Worm (Caenorhabditis elegans) whole organism, midembryonic: Measurements from ENCODE around the gene cka-1.

ENCODE experiments used
- T22C8.4 ChIP-seq: fragments of 200-800 bp; sonication (Bioruptor generic); IDR thresholded peaks from 2 replicates; pipeline ENCODE4 v1.3.6; 2022; ENCODE audit warnings: missing genetic modification characterization, missing compliant biosample characterization
- cog-1 ChIP-seq: sonication (generic microtip); optimal IDR thresholded peaks from 2 replicates; lab custom pipeline; 2016; ENCODE audit warnings: missing genetic modification characterization, missing compliant biosample characterization
- flt-1 ChIP-seq: fragments of 200-800 bp; sonication (Bioruptor generic); IDR thresholded peaks from 2 replicates; pipeline ENCODE4 v1.3.6; 2022; ENCODE audit warnings: missing genetic modification characterization, missing compliant biosample characterization
- klf-2 ChIP-seq: fragments of 200-800 bp; sonication (Bioruptor generic); conservative IDR thresholded peaks from 2 replicates; pipeline ENCODE4 v1.3.6; 2022; ENCODE audit warnings: missing genetic modification reagents, missing genetic modification characterization, missing compliant biosample characterization
- med-1 ChIP-seq: sonication (generic microtip); optimal IDR thresholded peaks from 2 replicates; lab custom pipeline; 2017; ENCODE audit warnings: missing genetic modification characterization, mild to moderate bottlenecking, missing compliant biosample characterization, antibody characterized with exemption, missing genetic modification reagents; ENCODE audit not compliant: insufficient read depth
- ref-1 ChIP-seq: fragments of 200-800 bp; sonication (Bioruptor generic); conservative IDR thresholded peaks from 2 replicates; pipeline ENCODE4 v1.3.6; 2022; ENCODE audit warnings: missing genetic modification reagents, missing genetic modification characterization, missing compliant biosample characterization
- ztf-23 ChIP-seq: fragments of 200-800 bp; sonication (Bioruptor generic); IDR thresholded peaks from 2 replicates; pipeline ENCODE4 v1.3.6; 2022; ENCODE audit warnings: missing genetic modification reagents, missing genetic modification characterization, missing compliant biosample characterization
- ztf-29 ChIP-seq: fragments of 200-800 bp; sonication (Bioruptor generic); IDR thresholded peaks from 2 replicates; pipeline ENCODE4 v1.3.6; 2022; ENCODE audit warnings: missing genetic modification reagents, missing genetic modification characterization, missing compliant biosample characterization

ce11 chrIV:9717844-9718243 lies 19.6 kb downstream of the cka-1 start:
- TF ChIP-seq klf-2 (no peak), ztf-29 (GFP tag; lab: Robert Waterston, UW) (no peak), ref-1 (GFP tag; lab: Robert Waterston, UW) (no peak), ztf-23 (no peak), flt-1 (GFP tag; lab: Robert Waterston, UW) (no peak), cog-1 (tag; lab: Kevin White, UChicago) (no peak), med-1 (GFP tag; lab: Kevin White, UChicago) (no peak), T22C8.4 (GFP tag; lab: Robert Waterston, UW) (no peak)
